Fruit fly (Drosophila melanogaster): Measurements from ENCODE around the gene Pfdn1.

The Pfdn1 gene

dm6 chr2L:6065823-6066222 is 3.1 kb upstream of the Pfdn1 start, which contains the start of the genes Fbw5 and CG9147 (continued):
- peak in 1 of 2 experiments; percentile 25 for TF ChIP-seq pan (optimal IDR thresholded peaks at IDR 0.05)
- peak; percentile 70 to 99 for TF ChIP-seq pan (GFP tag; optimal IDR thresholded peaks at IDR 0.05 in 1 of 2, IDR thresholded peaks at IDR 0.05 in 1 of 2)
- TF ChIP-seq CG17385 (GFP tag; optimal IDR thresholded peaks at IDR 0.05): peak; percentile 100
- peak; percentile 99 for TF ChIP-seq CG4820 (GFP tag; optimal IDR thresholded peaks at IDR 0.05)
- peak; percentile 99 for TF ChIP-seq pb (GFP tag; optimal IDR thresholded peaks at IDR 0.05)
- TF ChIP-seq CG31224 (GFP tag; IDR thresholded peaks at IDR 0.05): peak; percentile 96
- peak; percentile 99 for TF ChIP-seq ewg (GFP tag; optimal IDR thresholded peaks at IDR 0.05)
- peak; percentile 97 for TF ChIP-seq Ets97D (GFP tag; optimal IDR thresholded peaks at IDR 0.05)
- TF ChIP-seq ato (GFP tag; IDR thresholded peaks at IDR 0.05; ENCODE audit: partially characterized antibody): no peak; the same call in 1 of the 2 replicates
- TF ChIP-seq CG4328 (GFP tag; optimal IDR thresholded peaks at IDR 0.05): peak; percentile 83
- TF ChIP-seq CG10321 (GFP tag; IDR thresholded peaks at IDR 0.05): peak; percentile 90
- peak; percentile 100 for TF ChIP-seq Med (GFP tag)
- peak; percentile 92 for TF ChIP-seq CG31365 (tag; optimal IDR thresholded peaks at IDR 0.05)
- TF ChIP-seq CG15073 (GFP tag; optimal IDR thresholded peaks at IDR 0.05): peak; percentile 92
- no peak for TF ChIP-seq zf30C (GFP tag; optimal IDR thresholded peaks at IDR 0.05)
- TF ChIP-seq zfh1 (GFP tag; IDR thresholded peaks at IDR 0.05): peak; percentile 100
- TF ChIP-seq kah (GFP tag; optimal IDR thresholded peaks at IDR 0.05): peak; percentile 98
- TF ChIP-seq CG31388 (GFP tag; optimal IDR thresholded peaks at IDR 0.05): peak; percentile 99
- peak; percentile 97 for TF ChIP-seq ab (GFP tag; optimal IDR thresholded peaks at IDR 0.05)
- TF ChIP-seq CG8924 (tag; optimal IDR thresholded peaks at IDR 0.05): peak; percentile 100
- peak; percentile 97 for TF ChIP-seq Elba2 (GFP tag; optimal IDR thresholded peaks at IDR 0.05)
- TF ChIP-seq CG16863 (GFP tag; optimal IDR thresholded peaks at IDR 0.05): peak; percentile 99
- peak; percentile 100 for TF ChIP-seq CG4617 (GFP tag; optimal IDR thresholded peaks at IDR 0.05; ENCODE audit: borderline replicate concordance)
- TF ChIP-seq phol (tag; optimal IDR thresholded peaks at IDR 0.05): peak; percentile 98
- peak; percentile 92 for TF ChIP-seq CG14965 (GFP tag; optimal IDR thresholded peaks at IDR 0.05; ENCODE audit: borderline replicate concordance)
- TF ChIP-seq otp (GFP tag; IDR thresholded peaks at IDR 0.05): peak; percentile 100
- peak; percentile 93 for TF ChIP-seq CG17186 (GFP tag; optimal IDR thresholded peaks at IDR 0.05)
- peak; percentile 99 for TF ChIP-seq CG10979 (tag; optimal IDR thresholded peaks at IDR 0.05)
- peak; percentile 98 for TF ChIP-seq C15 (GFP tag; IDR thresholded peaks at IDR 0.05)
- TF ChIP-seq Stat92E (GFP tag; optimal IDR thresholded peaks at IDR 0.05): peak in 1 of 3 experiments; percentile 99
- peak; percentile 99 for TF ChIP-seq slp2 (GFP tag; optimal IDR thresholded peaks at IDR 0.05)
- TF ChIP-seq Ssrp (tag; optimal IDR thresholded peaks at IDR 0.05): peak; percentile 100
- TF ChIP-seq klu (GFP tag; IDR thresholded peaks at IDR 0.05): peak; percentile 99
- peak; percentile 100 for TF ChIP-seq CG2678 (tag; optimal IDR thresholded peaks at IDR 0.05)
- peak; percentile 86 for TF ChIP-seq CG3995 (GFP tag; optimal IDR thresholded peaks at IDR 0.05)
- TF ChIP-seq ap (GFP tag; IDR thresholded peaks at IDR 0.05): peak; percentile 99
- TF ChIP-seq jing (GFP tag; optimal IDR thresholded peaks at IDR 0.05): peak; percentile 100
- peak; percentile 100 for TF ChIP-seq gem (tag; optimal IDR thresholded peaks at IDR 0.05)
- peak; percentile 70 for TF ChIP-seq kni (GFP tag; optimal IDR thresholded peaks at IDR 0.05)
- peak; percentile 99 for TF ChIP-seq CG3065 (GFP tag; optimal IDR thresholded peaks at IDR 0.05)
- TF ChIP-seq jigr1 (GFP tag; IDR thresholded peaks at IDR 0.05): peak; percentile 99
- TF ChIP-seq shn (GFP tag; optimal IDR thresholded peaks at IDR 0.05): peak; percentile 99
- peak; percentile 93 for TF ChIP-seq CG7271 (tag; optimal IDR thresholded peaks at IDR 0.05)
- peak; percentile 71 for TF ChIP-seq nerfin-2 (GFP tag; IDR thresholded peaks at IDR 0.05; ENCODE audit: partially characterized antibody)
- TF ChIP-seq Fer1 (GFP tag; optimal IDR thresholded peaks at IDR 0.05): peak; percentile 98
- TF ChIP-seq CTCF (GFP tag; optimal IDR thresholded peaks at IDR 0.05): peak; percentile 68
- TF ChIP-seq CG13894 (tag; optimal IDR thresholded peaks at IDR 0.05): peak; percentile 98
- peak; percentile 100 for TF ChIP-seq CG12769 (tag; optimal IDR thresholded peaks at IDR 0.05)
- peak; percentile 100 for TF ChIP-seq CG12942 (GFP tag; optimal IDR thresholded peaks at IDR 0.05)
- peak; percentile 76 for TF ChIP-seq Dref (GFP tag; IDR thresholded peaks at IDR 0.05)
- TF ChIP-seq CG10147 (GFP tag; optimal IDR thresholded peaks at IDR 0.05): peak; percentile 99

Measured in whole organism, embryonic.